Worm (Caenorhabditis elegans): Measurements from ENCODE around the gene C28D4.5.

- TF ChIP-seq unc-39 (tag; optimal IDR thresholded peaks at IDR 0.05) (no peak), ceh-9 (tag; optimal IDR thresholded peaks at IDR 0.05) (no peak), ama-1 (optimal IDR thresholded peaks at IDR 0.05) (no peak), ceh-82 (tag; optimal IDR thresholded peaks at IDR 0.05) (no peak), mml-1 (tag; optimal IDR thresholded peaks at IDR 0.05) (no peak), nhr-23 (tag; optimal IDR thresholded peaks at IDR 0.05) (no peak), pqm-1 (tag; optimal IDR thresholded peaks at IDR 0.05) (no peak), tbx-2 (tag; optimal IDR thresholded peaks at IDR 0.05) (no peak), elt-2 (tag; optimal IDR thresholded peaks at IDR 0.05) (no peak), fos-1 (tag; optimal IDR thresholded peaks at IDR 0.05) (no peak), pha-4 (tag; optimal IDR thresholded peaks at IDR 0.05) (no peak), aly-2 (tag; optimal IDR thresholded peaks at IDR 0.05) (no peak), ztf-4 (tag; optimal IDR thresholded peaks at IDR 0.05) (no peak)
Measured at ce11 chrIV:9733904-9734303, 12.8 kb downstream of the C28D4.5 start.

Data from whole organism, L3 larva.